Worm (Caenorhabditis elegans): ENCODE results near the gene pgm-1.

DNA sequence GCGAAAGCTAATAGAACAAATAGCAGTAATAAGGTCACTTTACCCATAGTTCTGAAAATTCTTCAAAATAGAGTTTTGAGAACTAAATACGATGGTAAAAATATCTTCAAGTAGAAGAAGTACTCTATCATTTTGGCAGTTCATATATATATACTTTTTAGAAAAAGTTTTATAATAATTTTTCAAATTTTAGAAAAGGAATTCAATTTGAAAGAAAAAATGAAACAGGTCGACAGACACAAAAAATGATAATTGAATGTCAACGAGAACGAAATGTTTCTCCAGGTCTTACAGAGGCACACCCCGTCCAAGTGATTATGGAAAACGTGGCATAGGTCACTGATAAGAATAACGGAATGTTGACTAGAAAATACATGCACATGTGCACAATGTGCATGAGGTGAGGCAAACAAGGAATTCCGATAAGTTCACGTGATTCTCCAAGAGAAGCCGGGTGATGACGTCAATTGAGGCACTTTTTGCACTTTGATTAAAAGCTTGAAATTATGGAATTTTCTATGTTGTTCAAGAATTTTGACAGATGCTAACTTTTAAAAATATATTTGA is 36.0 kb downstream of the pgm-1 start, which contains the start of gene aagr-2:
- TF ChIP-seq ama-1 (optimal IDR thresholded peaks at IDR 0.05) (no peak), ceh-36 (tag; optimal IDR thresholded peaks at IDR 0.05) (no peak), flt-1 (GFP tag; IDR thresholded peaks at IDR 0.05) (no peak), F13C5.2 (tag; optimal IDR thresholded peaks at IDR 0.05) (no peak), hmg-4 (GFP tag; optimal IDR thresholded peaks at IDR 0.05) (no peak)
